Worm (Caenorhabditis elegans): ENCODE data around the gene W02H3.1.
A peak's percentile ranks its signal among the peaks of the same experiment; 100 is the strongest.

W02H3.1 gene

ce11 chrX:11095480-11095879 lies 9.8 kb downstream of the W02H3.1 start (continued):
- peak; percentile 56 to 64 for TF ChIP-seq let-607 (tag; optimal IDR thresholded peaks at IDR 0.05)
- peak; percentile 21 for TF ChIP-seq snpc-1.3 (tag; optimal IDR thresholded peaks at IDR 0.05; ENCODE audit: insufficient read depth)
- peak; percentile 64; the same call in 1 of the 2 replicates for TF ChIP-seq C17E4.6 (GFP tag; IDR thresholded peaks at IDR 0.05)
- no peak for TF ChIP-seq F37B4.10 (GFP tag; IDR thresholded peaks at IDR 0.05)
- TF ChIP-seq cebp-1 (GFP tag; IDR thresholded peaks at IDR 0.05): peak; percentile 51; the same call in 1 of the 2 replicates
- TF ChIP-seq cebp-1 (tag; optimal IDR thresholded peaks at IDR 0.05): peak; percentile 83
- TF ChIP-seq B0035.1 (tag; optimal IDR thresholded peaks at IDR 0.05): peak; percentile 87
- peak; percentile 80 for TF ChIP-seq gei-17 (GFP tag; optimal IDR thresholded peaks at IDR 0.05)
- TF ChIP-seq bed-2 (GFP tag; IDR thresholded peaks at IDR 0.05): 0 out of 2 replicates have a peak, but pooled peaks have one; percentile 58
- TF ChIP-seq lag-1 (GFP tag; IDR thresholded peaks at IDR 0.05): no peak
- TF ChIP-seq lsl-1 (GFP tag; optimal IDR thresholded peaks at IDR 0.05): no peak
- 0 out of 2 replicates have a peak, but pooled peaks have one; percentile 64 for TF ChIP-seq egl-18 (GFP tag; IDR thresholded peaks at IDR 0.05)
- no peak for TF ChIP-seq F57A8.1 (GFP tag; optimal IDR thresholded peaks at IDR 0.05)
- peak; percentile 50 for TF ChIP-seq tlf-1 (GFP tag; optimal IDR thresholded peaks at IDR 0.05)
- TF ChIP-seq lin-26 (GFP tag; IDR thresholded peaks at IDR 0.05): peak; percentile 83
- TF ChIP-seq F22D6.2 (tag; optimal IDR thresholded peaks at IDR 0.05): peak; percentile 70
- TF ChIP-seq dox-1 (GFP tag; IDR thresholded peaks at IDR 0.05): peak; percentile 92
- TF ChIP-seq lin-35 (GFP tag; optimal IDR thresholded peaks at IDR 0.05): peak in 1 of 3 experiments; percentile 75
- peak; percentile 96 for TF ChIP-seq B0261.1 (tag; optimal IDR thresholded peaks at IDR 0.05)
- no peak for TF ChIP-seq zfh-2 (GFP tag; conservative IDR thresholded peaks at IDR 0.05)
- TF ChIP-seq fkh-3 (tag; optimal IDR thresholded peaks at IDR 0.05): no peak
- TF ChIP-seq lin-54 (GFP tag; optimal IDR thresholded peaks at IDR 0.05): peak; percentile 72
- no peak for TF ChIP-seq nfya-2 (GFP tag; IDR thresholded peaks at IDR 0.05)
- peak; percentile 84 for TF ChIP-seq ekl-4 (GFP tag; IDR thresholded peaks at IDR 0.05)
- peak; percentile 4 for TF ChIP-seq F57C9.4 (tag; optimal IDR thresholded peaks at IDR 0.05)
- TF ChIP-seq ceh-100 (GFP tag; IDR thresholded peaks at IDR 0.05): peak; percentile 73
- TF ChIP-seq F49E8.2 (tag; optimal IDR thresholded peaks at IDR 0.05; ENCODE audit: insufficient read depth): peak; percentile 13
- TF ChIP-seq mes-4 (tag; optimal IDR thresholded peaks at IDR 0.05): peak; percentile 61
- TF ChIP-seq hsf-1 (GFP tag; IDR thresholded peaks at IDR 0.05): no peak
- TF ChIP-seq xnd-1 (tag; optimal IDR thresholded peaks at IDR 0.05): no peak
- peak; percentile 77 for TF ChIP-seq D2030.7 (GFP tag; IDR thresholded peaks at IDR 0.05)
- peak; percentile 69 for TF ChIP-seq hrde-1 (tag; optimal IDR thresholded peaks at IDR 0.05; ENCODE audit: borderline replicate concordance)
- peak; percentile 84 for TF ChIP-seq K12H6.12 (tag; optimal IDR thresholded peaks at IDR 0.05)

ce11 chrX:11093985-11094593 lies 11.2 kb downstream of the W02H3.1 start:
- TF ChIP-seq T26A5.8 (tag; optimal IDR thresholded peaks at IDR 0.05): peak; percentile 72
- TF ChIP-seq Y53F4B.3 (GFP tag; IDR thresholded peaks at IDR 0.05): no peak
- TF ChIP-seq snpc-4 (GFP tag; optimal IDR thresholded peaks at IDR 0.05): peak; percentile 36
- TF ChIP-seq snpc-4 (tag; optimal IDR thresholded peaks at IDR 0.05): peak; percentile 72 to 91 (median 86)
- TF ChIP-seq B0019.2 (GFP tag; conservative IDR thresholded peaks at IDR 0.05): no peak
- TF ChIP-seq rpc-1 (optimal IDR thresholded peaks at IDR 0.05): peak; percentile 37
- TF ChIP-seq rpc-1 (tag; optimal IDR thresholded peaks at IDR 0.05): no peak
- TF ChIP-seq zfh-2 (GFP tag; conservative IDR thresholded peaks at IDR 0.05): no peak
- TF ChIP-seq hlh-26 (GFP tag; conservative IDR thresholded peaks at IDR 0.05): no peak
- TF ChIP-seq ztf-26 (tag; optimal IDR thresholded peaks at IDR 0.05): peak; percentile 100
- TF ChIP-seq T07F8.4 (tag; optimal IDR thresholded peaks at IDR 0.05): peak; percentile 94
- TF ChIP-seq die-1 (tag; optimal IDR thresholded peaks at IDR 0.05): peak; percentile 74
- peak; percentile 51 for TF ChIP-seq mel-28 (tag; optimal IDR thresholded peaks at IDR 0.05; ENCODE audit: borderline replicate concordance)
- TF ChIP-seq hmg-20 (GFP tag; IDR thresholded peaks at IDR 0.05): peak; percentile 97
- TF ChIP-seq snpc-3.4 (tag; optimal IDR thresholded peaks at IDR 0.05): peak; percentile 60
- peak; percentile 97 for TF ChIP-seq dpff-1 (tag; optimal IDR thresholded peaks at IDR 0.05)
- TF ChIP-seq ceh-91 (GFP tag; IDR thresholded peaks at IDR 0.05): peak; percentile 28; the same call in 1 of the 2 replicates

All from whole organism, young adult.